Worm (Caenorhabditis elegans): ENCODE results near the gene F14F7.5.

Gene F14F7.5

DNA sequence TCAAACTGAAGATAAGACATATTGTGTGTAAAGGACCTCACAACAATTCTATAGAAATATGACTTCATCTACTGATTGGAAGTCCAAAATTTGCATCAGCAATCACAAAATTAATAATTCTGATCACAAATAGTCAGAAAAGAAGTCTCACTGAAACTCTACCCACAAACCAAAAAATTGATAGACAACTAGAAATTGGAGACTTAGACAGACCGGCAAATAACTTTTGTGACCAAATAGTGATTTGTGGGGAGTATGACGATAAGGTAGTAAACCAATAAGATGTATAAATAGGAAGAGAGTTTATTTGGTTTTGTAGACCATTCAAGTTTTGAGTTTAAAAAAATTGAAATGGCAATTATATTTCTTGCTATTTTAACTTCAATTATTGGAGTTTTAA is 7.5 kb upstream of the F14F7.5 start, which contains the start of gene cyp-13A12:
Gene cyp-13A12, plus strand, starts transcription at position 267 of the 400 bp plus-strand sequence.
- TF ChIP-seq tbx-11 (GFP tag; IDR thresholded peaks at IDR 0.05) (no peak), ama-1 (optimal IDR thresholded peaks at IDR 0.05) (no peak), aly-1 (tag; optimal IDR thresholded peaks at IDR 0.05) (no peak), ceh-36 (tag; optimal IDR thresholded peaks at IDR 0.05) (no peak), hnd-1 (tag; optimal IDR thresholded peaks at IDR 0.05) (no peak), hmg-4 (GFP tag; optimal IDR thresholded peaks at IDR 0.05) (no peak), flt-1 (GFP tag; IDR thresholded peaks at IDR 0.05) (no peak), ets-7 (tag; optimal IDR thresholded peaks at IDR 0.05) (no peak), pes-1 (GFP tag; IDR thresholded peaks at IDR 0.05) (no peak)

- no peak for TF ChIP-seq sea-1 (GFP tag; conservative IDR thresholded peaks at IDR 0.05)
- TF ChIP-seq ceh-13 (GFP tag; optimal IDR thresholded peaks at IDR 0.05): no peak
- TF ChIP-seq scrt-1 (GFP tag; IDR thresholded peaks at IDR 0.05): no peak
- TF ChIP-seq F13C5.2 (tag; optimal IDR thresholded peaks at IDR 0.05): no peak
- TF ChIP-seq aly-1 (tag; optimal IDR thresholded peaks at IDR 0.05): no peak
- TF ChIP-seq hmg-4 (GFP tag; optimal IDR thresholded peaks at IDR 0.05): no peak
- no peak for TF ChIP-seq hnd-1 (tag; optimal IDR thresholded peaks at IDR 0.05)
- no peak for TF ChIP-seq tbx-11 (GFP tag; IDR thresholded peaks at IDR 0.05)
- TF ChIP-seq pes-1 (GFP tag; IDR thresholded peaks at IDR 0.05): no peak
These were observed 3.9 kb upstream of the F14F7.5 start for ce11 chrIII:13027949-13028348.

DNA sequence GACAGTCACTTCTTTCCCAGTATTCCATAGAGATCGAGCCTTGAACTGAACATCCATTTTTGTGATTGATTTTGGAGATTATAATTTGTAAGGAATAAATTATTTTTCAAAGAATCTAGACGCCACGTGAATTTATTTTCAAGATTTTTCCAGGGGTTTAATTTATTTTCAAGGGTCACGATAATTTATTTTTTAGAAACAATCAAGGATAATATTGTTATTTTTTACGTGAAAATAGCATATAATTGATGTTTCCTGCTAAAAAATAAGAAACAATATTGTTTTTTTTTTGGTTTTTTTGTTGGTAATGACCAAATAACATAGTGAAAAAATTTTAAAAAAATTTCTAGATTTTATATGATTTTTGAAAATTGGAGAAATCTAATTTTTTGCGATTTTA is 2.2 kb upstream of the F14F7.5 start, which contains the start of gene F14F7.4:
Gene F14F7.4, minus strand, starts transcription at position 101 of the 400 bp plus-strand sequence.
- TF ChIP-seq hnd-1 (tag; optimal IDR thresholded peaks at IDR 0.05): no peak
- no peak for TF ChIP-seq hmbx-1 (tag; optimal IDR thresholded peaks at IDR 0.05)
- no peak for TF ChIP-seq tbx-11 (GFP tag; IDR thresholded peaks at IDR 0.05)
- no peak for TF ChIP-seq pes-1 (GFP tag; IDR thresholded peaks at IDR 0.05)
- TF ChIP-seq ama-1 (optimal IDR thresholded peaks at IDR 0.05): no peak
- no peak for TF ChIP-seq tbx-37 (GFP tag; conservative IDR thresholded peaks at IDR 0.05)
- no peak for TF ChIP-seq ceh-36 (tag; optimal IDR thresholded peaks at IDR 0.05)
- TF ChIP-seq aly-1 (tag; optimal IDR thresholded peaks at IDR 0.05): no peak
- no peak for TF ChIP-seq sea-1 (GFP tag; conservative IDR thresholded peaks at IDR 0.05)
- TF ChIP-seq tra-4 (tag; optimal IDR thresholded peaks at IDR 0.05): no peak
- TF ChIP-seq scrt-1 (GFP tag; IDR thresholded peaks at IDR 0.05): no peak
- TF ChIP-seq ets-7 (tag; optimal IDR thresholded peaks at IDR 0.05): no peak
- no peak for TF ChIP-seq hmg-4 (GFP tag; optimal IDR thresholded peaks at IDR 0.05)
- TF ChIP-seq flt-1 (GFP tag; IDR thresholded peaks at IDR 0.05): no peak
- no peak for TF ChIP-seq B0310.2 (tag; optimal IDR thresholded peaks at IDR 0.05)
- TF ChIP-seq F13C5.2 (tag; optimal IDR thresholded peaks at IDR 0.05): no peak

DNA sequence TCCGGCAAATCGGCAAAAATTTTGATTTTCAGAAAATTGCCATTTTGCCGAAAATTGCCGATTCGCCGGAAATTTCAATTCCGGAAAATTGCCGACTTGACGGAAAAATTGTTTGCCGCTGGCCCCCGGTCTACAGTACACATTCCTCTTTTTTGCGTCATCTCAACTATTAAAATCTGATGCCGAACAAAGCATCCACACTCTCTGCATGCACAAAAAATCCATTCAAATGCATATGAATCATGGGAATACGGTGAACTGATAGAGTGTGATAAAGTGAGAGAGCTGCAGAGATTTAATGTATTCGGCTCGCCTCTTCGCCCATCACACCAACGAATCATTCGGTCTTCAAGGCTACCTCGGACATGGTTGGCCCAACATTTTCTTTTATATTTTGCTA is 1.2 kb upstream of the F14F7.5 start, which contains the start of gene F14F7.7:
Gene F14F7.7, plus strand, starts transcription at position 354 of the 400 bp plus-strand sequence.
- no peak for TF ChIP-seq ceh-36 (tag; optimal IDR thresholded peaks at IDR 0.05)
- TF ChIP-seq B0310.2 (tag; optimal IDR thresholded peaks at IDR 0.05): no peak
- TF ChIP-seq flt-1 (GFP tag; IDR thresholded peaks at IDR 0.05): no peak
- no peak for TF ChIP-seq pes-1 (GFP tag; IDR thresholded peaks at IDR 0.05)
- no peak for TF ChIP-seq ceh-13 (GFP tag; optimal IDR thresholded peaks at IDR 0.05)
- no peak for TF ChIP-seq tbx-37 (GFP tag; conservative IDR thresholded peaks at IDR 0.05)
- TF ChIP-seq hmg-4 (GFP tag; optimal IDR thresholded peaks at IDR 0.05): no peak
- no peak for TF ChIP-seq aly-1 (tag; optimal IDR thresholded peaks at IDR 0.05)

- TF ChIP-seq scrt-1 (GFP tag; IDR thresholded peaks at IDR 0.05) (peak; percentile 47; the same call in 1 of the 2 replicates), ets-7 (tag; optimal IDR thresholded peaks at IDR 0.05) (no peak), F13C5.2 (tag; optimal IDR thresholded peaks at IDR 0.05) (no peak), flt-1 (GFP tag; IDR thresholded peaks at IDR 0.05) (peak; percentile 7; the same call in 1 of the 2 replicates), B0310.2 (tag; optimal IDR thresholded peaks at IDR 0.05) (peak; percentile 17), ceh-13 (GFP tag; optimal IDR thresholded peaks at IDR 0.05) (no peak), sea-1 (GFP tag; conservative IDR thresholded peaks at IDR 0.05) (no peak), pes-1 (GFP tag; IDR thresholded peaks at IDR 0.05) (peak; percentile 49), tra-4 (tag; optimal IDR thresholded peaks at IDR 0.05) (no peak)
These were observed 723 bp downstream of the F14F7.5 start for ce11 chrIII:13032429-13033018.

ce11 chrIII:13039739-13040138 is 7.9 kb downstream of the F14F7.5 start, which contains the start of gene F54F12.2:
Gene F54F12.2 (plus strand): TSS chrIII:13040039.
- no peak for TF ChIP-seq hnd-1 (tag; optimal IDR thresholded peaks at IDR 0.05)
- no peak for TF ChIP-seq ets-7 (tag; optimal IDR thresholded peaks at IDR 0.05)
- no peak for TF ChIP-seq ceh-13 (GFP tag; optimal IDR thresholded peaks at IDR 0.05)
- TF ChIP-seq flt-1 (GFP tag; IDR thresholded peaks at IDR 0.05): no peak
- TF ChIP-seq F13C5.2 (tag; optimal IDR thresholded peaks at IDR 0.05): no peak
- TF ChIP-seq tra-4 (tag; optimal IDR thresholded peaks at IDR 0.05): no peak
- no peak for TF ChIP-seq aly-1 (tag; optimal IDR thresholded peaks at IDR 0.05)
- TF ChIP-seq scrt-1 (GFP tag; IDR thresholded peaks at IDR 0.05): no peak
- TF ChIP-seq hmbx-1 (tag; optimal IDR thresholded peaks at IDR 0.05): no peak
- no peak for TF ChIP-seq hmg-4 (GFP tag; optimal IDR thresholded peaks at IDR 0.05)
- no peak for TF ChIP-seq sea-1 (GFP tag; conservative IDR thresholded peaks at IDR 0.05)
- TF ChIP-seq tbx-11 (GFP tag; IDR thresholded peaks at IDR 0.05): no peak
- no peak for TF ChIP-seq pes-1 (GFP tag; IDR thresholded peaks at IDR 0.05)
- TF ChIP-seq ceh-36 (tag; optimal IDR thresholded peaks at IDR 0.05): no peak
- no peak for TF ChIP-seq ama-1 (optimal IDR thresholded peaks at IDR 0.05)

- TF ChIP-seq tra-4 (tag; optimal IDR thresholded peaks at IDR 0.05) (no peak), pes-1 (GFP tag; IDR thresholded peaks at IDR 0.05) (no peak), tbx-11 (GFP tag; IDR thresholded peaks at IDR 0.05) (no peak), ceh-13 (GFP tag; optimal IDR thresholded peaks at IDR 0.05) (no peak), aly-1 (tag; optimal IDR thresholded peaks at IDR 0.05) (no peak), ama-1 (optimal IDR thresholded peaks at IDR 0.05) (no peak), flt-1 (GFP tag; IDR thresholded peaks at IDR 0.05) (no peak), tbx-37 (GFP tag; conservative IDR thresholded peaks at IDR 0.05) (no peak)
These were observed 18.2 kb downstream of the F14F7.5 start for ce11 chrIII:13049956-13050355.

Measured in whole organism, early embryonic.